Fruit fly (Drosophila melanogaster) whole organism, embryonic: ENCODE results near the gene Nep7.
A peak's percentile ranks its signal among the peaks of the same experiment; 100 is the strongest.

ENCODE experiments used
- ATbp ChIP-seq: fragments of 200-800 bp; sonication (Bioruptor generic); optimal IDR thresholded peaks from 2 replicates; lab custom pipeline; 2017; ENCODE audit warnings: missing biosample characterization, mild to moderate bottlenecking, missing genetic modification characterization, missing genetic modification reagents
- BEAF-32 ChIP-seq: fragments of 200-800 bp; sonication (Bioruptor generic); optimal IDR thresholded peaks from 3 replicates; lab custom pipeline; 2017; ENCODE audit warnings: missing biosample characterization, missing genetic modification characterization, mild to moderate bottlenecking, moderate library complexity, missing genetic modification reagents
- Bteb2 ChIP-seq: fragments of 200-800 bp; sonication (Bioruptor generic); optimal IDR thresholded peaks from 2 replicates; lab custom pipeline; 2016; ENCODE audit warnings: missing biosample characterization, missing genetic modification characterization
- CG10959 ChIP-seq: fragments of 200-800 bp; sonication (Bioruptor generic); IDR thresholded peaks from 2 replicates; pipeline ENCODE4 v1.3.6; 2022; ENCODE audit warnings: missing biosample characterization, missing genetic modification characterization
- CG11723 ChIP-seq: fragments of 200-800 bp; sonication (Bioruptor generic); optimal IDR thresholded peaks from 2 replicates; lab custom pipeline; 2017; ENCODE audit warnings: missing biosample characterization, mild to moderate bottlenecking, missing genetic modification characterization
- CG14667 ChIP-seq: fragments of 200-800 bp; sonication (Bioruptor generic); IDR thresholded peaks from 2 replicates; pipeline ENCODE4 v1.3.6; 2022; ENCODE audit warnings: missing biosample characterization, missing genetic modification characterization
- CG14965 ChIP-seq: fragments of 200-800 bp; sonication (Bioruptor generic); optimal IDR thresholded peaks from 2 replicates; lab custom pipeline; 2016; ENCODE audit warnings: missing biosample characterization, missing genetic modification characterization, borderline replicate concordance
- CG1529 ChIP-seq: fragments of 200-800 bp; sonication (Bioruptor generic); optimal IDR thresholded peaks from 3 replicates; lab custom pipeline; 2018; ENCODE audit warnings: missing biosample characterization, missing genetic modification characterization
- CG1647 ChIP-seq: fragments of 200-800 bp; sonication (Bioruptor generic); optimal IDR thresholded peaks from 3 replicates; lab custom pipeline; 2016; ENCODE audit warnings: missing biosample characterization, missing genetic modification characterization
- CG2889 ChIP-seq: fragments of 200-800 bp; sonication (Bioruptor generic); IDR thresholded peaks from 3 replicates; pipeline ENCODE4 v1.3.6; 2022; ENCODE audit warnings: missing biosample characterization, missing genetic modification characterization
- CG3065 ChIP-seq: fragments of 200-800 bp; sonication (Bioruptor generic); optimal IDR thresholded peaks from 2 replicates; lab custom pipeline; 2016; ENCODE audit warnings: missing biosample characterization, missing genetic modification characterization
- CG33557 ChIP-seq: fragments of 200-800 bp; sonication (Bioruptor generic); optimal IDR thresholded peaks from 2 replicates; lab custom pipeline; 2019; ENCODE audit warnings: missing biosample characterization, mild to moderate bottlenecking, missing genetic modification characterization, moderate library complexity
- CG5953 ChIP-seq: fragments of 200-800 bp; sonication (Bioruptor generic); IDR thresholded peaks from 2 replicates; pipeline ENCODE4 v1.3.6; 2022; ENCODE audit warnings: missing biosample characterization, missing genetic modification characterization
- CG6689 ChIP-seq: fragments of 200-800 bp; sonication (Bioruptor generic); IDR thresholded peaks from 2 replicates; pipeline ENCODE4 v1.3.6; 2022; ENCODE audit warnings: missing biosample characterization, missing genetic modification characterization
- CG6813 ChIP-seq: fragments of 200-800 bp; sonication (Bioruptor generic); optimal IDR thresholded peaks from 2 replicates; lab custom pipeline; 2017; ENCODE audit warnings: missing biosample characterization, missing genetic modification characterization, mild to moderate bottlenecking, moderate library complexity, missing genetic modification reagents
- CG8388 ChIP-seq: fragments of 200-800 bp; sonication (Bioruptor generic); optimal IDR thresholded peaks from 2 replicates; lab custom pipeline; 2019; ENCODE audit warnings: missing biosample characterization, mild to moderate bottlenecking, missing genetic modification characterization, moderate library complexity
- CG8478 ChIP-seq: fragments of >200 bp; optimal IDR thresholded peaks from 2 replicates; lab custom pipeline; 2018
- CG9817 ChIP-seq: fragments of 200-800 bp; sonication (Bioruptor generic); optimal IDR thresholded peaks from 2 replicates; lab custom pipeline; 2018; ENCODE audit warnings: missing biosample characterization, mild to moderate bottlenecking, missing genetic modification characterization, moderate library complexity
- Elba2 ChIP-seq: fragments of 200-800 bp; sonication (Bioruptor generic); optimal IDR thresholded peaks from 3 replicates; lab custom pipeline; 2016; ENCODE audit warnings: missing biosample characterization, missing genetic modification characterization
- Hmr ChIP-seq: fragments of 200-800 bp; sonication (Bioruptor generic); optimal IDR thresholded peaks from 3 replicates; lab custom pipeline; 2017; ENCODE audit warnings: mild to moderate bottlenecking, missing biosample characterization, missing genetic modification reagents, missing genetic modification characterization
- Mad ChIP-seq: fragments of 200-800 bp; sonication (Bioruptor generic); optimal IDR thresholded peaks from 2 replicates; lab custom pipeline; 2016; ENCODE audit warnings: missing biosample characterization, missing genetic modification characterization
- NC2β ChIP-seq: fragments of 200-800 bp; sonication (Bioruptor generic); optimal IDR thresholded peaks from 2 replicates; lab custom pipeline; 2016; ENCODE audit warnings: missing biosample characterization, missing genetic modification characterization
- Nf-YA ChIP-seq: fragments of 200-800 bp; sonication (Bioruptor generic); IDR thresholded peaks from 2 replicates; pipeline ENCODE4 v1.3.6; 2022; ENCODE audit warnings: missing biosample characterization, missing genetic modification characterization
- Optix ChIP-seq: fragments of 200-800 bp; sonication (Bioruptor generic); IDR thresholded peaks from 3 replicates; pipeline ENCODE4 v1.3.6; 2022; ENCODE audit warnings: missing biosample characterization, missing genetic modification characterization
- Trl ChIP-seq, 3 experiments: fragments of >200 bp in 2 of 3; fragments of 200-800 bp in 1 of 3; sonication (Bioruptor generic) in 1 of 3; optimal IDR thresholded peaks; 2 replicates in 1 of 3; 3 replicates in 2 of 3; lab custom pipeline; 2016 to 2017; ENCODE audit warnings: missing biosample characterization in 1 of 3, missing genetic modification characterization in 1 of 3
- Usf ChIP-seq: fragments of 200-800 bp; sonication (Bioruptor generic); optimal IDR thresholded peaks from 2 replicates; lab custom pipeline; 2017; ENCODE audit warnings: missing genotype, missing biosample characterization, missing genetic modification characterization
- al ChIP-seq: fragments of 200-800 bp; sonication (Bioruptor generic); IDR thresholded peaks from 2 replicates; pipeline ENCODE4 v1.3.6; 2022; ENCODE audit warnings: missing biosample characterization, missing genetic modification characterization
- caup ChIP-seq: fragments of 200-800 bp; sonication (Bioruptor generic); optimal IDR thresholded peaks from 3 replicates; lab custom pipeline; 2017; ENCODE audit warnings: missing biosample characterization, mild to moderate bottlenecking, missing genetic modification characterization, moderate library complexity; ENCODE audit not compliant: severe bottlenecking
- ci ChIP-seq: fragments of 200-800 bp; sonication (Bioruptor generic); IDR thresholded peaks from 3 replicates; pipeline ENCODE4 v1.3.6; 2022; ENCODE audit warnings: missing biosample characterization, missing genetic modification characterization
- croc ChIP-seq: fragments of 200-800 bp; sonication (Bioruptor generic); conservative IDR thresholded peaks from 3 replicates; pipeline ENCODE4 v1.3.6; 2022; ENCODE audit warnings: missing biosample characterization, missing genetic modification characterization
- crp ChIP-seq, 2 experiments: fragments of 200-800 bp; sonication (Bioruptor generic); optimal IDR thresholded peaks; 2 replicates in 1 of 2; 3 replicates in 1 of 2; lab custom pipeline; 2017; ENCODE audit warnings: missing biosample characterization in 2 of 2, missing genetic modification characterization in 2 of 2, mild to moderate bottlenecking in 1 of 2, moderate library complexity in 1 of 2
- da ChIP-seq: fragments of 200-800 bp; sonication (Bioruptor generic); optimal IDR thresholded peaks from 2 replicates; lab custom pipeline; 2016; ENCODE audit warnings: missing biosample characterization, missing genetic modification characterization
- dm ChIP-seq: fragments of 200-800 bp; sonication (Bioruptor generic); optimal IDR thresholded peaks from 3 replicates; lab custom pipeline; 2016; ENCODE audit warnings: missing biosample characterization, missing genetic modification characterization
- dysf ChIP-seq: fragments of 200-800 bp; sonication (Bioruptor generic); IDR thresholded peaks from 3 replicates; pipeline ENCODE4 v1.3.6; 2022; ENCODE audit warnings: missing biosample characterization, missing genetic modification characterization
- ems ChIP-seq: fragments of 200-800 bp; sonication (Bioruptor generic); optimal IDR thresholded peaks from 3 replicates; lab custom pipeline; 2016; ENCODE audit warnings: missing biosample characterization, missing genetic modification characterization
- fru ChIP-seq: fragments of >200 bp; optimal IDR thresholded peaks from 2 replicates; lab custom pipeline; 2017
- gcm2 ChIP-seq: fragments of 200-800 bp; sonication (Bioruptor generic); optimal IDR thresholded peaks from 2 replicates; lab custom pipeline; 2016; ENCODE audit warnings: missing biosample characterization, missing genetic modification characterization
- gro ChIP-seq: fragments of 200-800 bp; sonication (Bioruptor generic); optimal IDR thresholded peaks from 2 replicates; lab custom pipeline; 2016; ENCODE audit warnings: missing biosample characterization, missing genetic modification characterization
- gsb ChIP-seq: fragments of 200-800 bp; sonication (Bioruptor generic); IDR thresholded peaks from 2 replicates; pipeline ENCODE4 v1.3.6; 2022; ENCODE audit warnings: missing biosample characterization, missing genetic modification characterization
- jumu ChIP-seq: fragments of 200-800 bp; sonication (Bioruptor generic); optimal IDR thresholded peaks from 3 replicates; lab custom pipeline; 2016; ENCODE audit warnings: missing biosample characterization, missing genetic modification characterization
- lov ChIP-seq, 2 experiments: fragments of 200-800 bp in 1 of 2; fragments of >200 bp in 1 of 2; sonication (Bioruptor generic) in 1 of 2; IDR thresholded peaks in 1 of 2; optimal IDR thresholded peaks in 1 of 2; 2 replicates in 1 of 2; 3 replicates in 1 of 2; pipeline versions ENCODE4 v1.3.6 to Lab custom; 2017 to 2022; ENCODE audit warnings: missing biosample characterization in 1 of 2, missing genetic modification characterization in 1 of 2
- mirr ChIP-seq: fragments of 200-800 bp; sonication (Bioruptor generic); optimal IDR thresholded peaks from 3 replicates; lab custom pipeline; 2018; ENCODE audit warnings: missing biosample characterization, mild to moderate bottlenecking, missing genetic modification characterization
- oc ChIP-seq: fragments of 200-800 bp; sonication (Bioruptor generic); optimal IDR thresholded peaks from 2 replicates; lab custom pipeline; 2018; ENCODE audit warnings: missing biosample characterization, mild to moderate bottlenecking, missing genetic modification characterization, moderate library complexity
- peb ChIP-seq: fragments of 200-800 bp; sonication (Bioruptor generic); IDR thresholded peaks from 2 replicates; pipeline ENCODE4 v1.3.6; 2022; ENCODE audit warnings: missing biosample characterization, missing genetic modification characterization
- ranshi ChIP-seq: fragments of 200-800 bp; sonication (Bioruptor generic); IDR thresholded peaks from 2 replicates; pipeline ENCODE4 v1.3.6; 2022; ENCODE audit warnings: missing biosample characterization, missing genetic modification characterization
- rib ChIP-seq: fragments of 200-800 bp; sonication (Bioruptor generic); IDR thresholded peaks from 2 replicates; pipeline ENCODE4 v1.3.6; 2022; ENCODE audit warnings: missing biosample characterization, missing genetic modification characterization
- run ChIP-seq: fragments of 200-800 bp; sonication (Bioruptor generic); optimal IDR thresholded peaks from 3 replicates; lab custom pipeline; 2018; ENCODE audit warnings: missing biosample characterization, mild to moderate bottlenecking, missing genetic modification characterization
- ssp ChIP-seq: fragments of 200-800 bp; sonication (Bioruptor generic); IDR thresholded peaks from 2 replicates; pipeline ENCODE4 v1.3.6; 2022; ENCODE audit warnings: missing biosample characterization, missing genetic modification characterization
- stwl ChIP-seq: fragments of 200-800 bp; sonication (Bioruptor generic); optimal IDR thresholded peaks from 3 replicates; lab custom pipeline; 2018; ENCODE audit warnings: missing biosample characterization, mild to moderate bottlenecking, missing genetic modification characterization, moderate library complexity
- yki ChIP-seq: fragments of >200 bp; optimal IDR thresholded peaks from 3 replicates; lab custom pipeline; 2018

Nep7 gene

dm6 chr3R:27916355-27917019, 38.2 kb upstream of the Nep7 start, which contains the start of the genes CG5003 and mRpS22 (continued):
- TF ChIP-seq CG9817 (tag; lab: Kevin White, UChicago) (peak; percentile 69), CG8388 (peak; percentile 14), Optix (GFP tag; lab: Robert Waterston, UW) (no peak), ems (GFP tag; lab: Kevin White, UChicago) (no peak), CG2889 (GFP tag; lab: Robert Waterston, UW) (no peak), da (GFP tag; lab: Kevin White, UChicago) (no peak), Bteb2 (GFP tag; lab: Kevin White, UChicago) (peak; percentile 1), CG14965 (GFP tag; lab: Kevin White, UChicago) (no peak), Usf (GFP tag; lab: Kevin White, UChicago) (no peak), CG6813 (no peak), Hmr (GFP tag; lab: Kevin White, UChicago) (peak; percentile 56), al (GFP tag; lab: Robert Waterston, UW) (peak; percentile 25; the same call in 1 of the 2 replicates), ranshi (GFP tag; lab: Robert Waterston, UW) (0 out of 2 replicates have a peak, but pooled peaks have one; percentile 11), mirr (GFP tag; lab: Kevin White, UChicago) (peak; percentile 3), yki (no peak), dm (peak; percentile 12), CG5953 (no peak), croc (no peak; the same call in 2 of the 3 replicates), CG33557 (GFP tag; lab: Kevin White, UChicago) (peak; percentile 38), lov (optimal IDR thresholded peaks at IDR 0.05; lab: Kevin White, UChicago) (no peak), lov (GFP tag; IDR thresholded peaks at IDR 0.05; lab: Robert Waterston, UW) (no peak), jumu (GFP tag; lab: Kevin White, UChicago) (no peak), gro (GFP tag; lab: Kevin White, UChicago) (no peak), CG14667 (peak; percentile 40), Nf-YA (GFP tag; lab: Robert Waterston, UW) (no peak), oc (tag; lab: Kevin White, UChicago) (no peak), gsb (no peak), BEAF-32 (GFP tag; lab: Kevin White, UChicago) (peak; percentile 68), caup (GFP tag; lab: Kevin White, UChicago) (peak; percentile 39), NC2β (GFP tag; lab: Kevin White, UChicago) (no peak), crp (GFP tag; optimal IDR thresholded peaks at IDR 0.05; lab: Kevin White, UChicago) (peak in 1 of 2 experiments; percentile 19), CG8478 (lab: Kevin White, UChicago) (no peak), stwl (tag; lab: Kevin White, UChicago) (peak; percentile 34), CG11723 (GFP tag; lab: Kevin White, UChicago) (peak; percentile 45), fru (lab: Kevin White, UChicago) (no peak), Elba2 (GFP tag; lab: Kevin White, UChicago) (peak; percentile 66), gcm2 (GFP tag; lab: Kevin White, UChicago) (no peak), CG1529 (GFP tag; lab: Kevin White, UChicago) (no peak), CG1647 (GFP tag; lab: Kevin White, UChicago) (peak; percentile 55), CG6689 (GFP tag; lab: Robert Waterston, UW) (peak; percentile 69), Trl (optimal IDR thresholded peaks at IDR 0.05; lab: Kevin White, UChicago) (no peak), Trl (GFP tag; optimal IDR thresholded peaks at IDR 0.05; lab: Kevin White, UChicago) (no peak), Mad (GFP tag; lab: Kevin White, UChicago) (peak; percentile 27), CG3065 (GFP tag; lab: Kevin White, UChicago) (no peak), peb (GFP tag; lab: Robert Waterston, UW) (no peak), CG10959 (GFP tag; lab: Robert Waterston, UW) (0 out of 2 replicates have a peak, but pooled peaks have one; percentile 10), ci (GFP tag; lab: Robert Waterston, UW) (no peak), rib (GFP tag; lab: Robert Waterston, UW) (peak; percentile 20; the same call in 1 of the 2 replicates), ATbp (GFP tag; lab: Kevin White, UChicago) (no peak), run (tag; lab: Kevin White, UChicago) (no peak), ssp (GFP tag; lab: Robert Waterston, UW) (peak; percentile 36; the same call in 1 of the 2 replicates), dysf (GFP tag; lab: Robert Waterston, UW) (peak; percentile 21; the same call in 1 of the 3 replicates)
